Worm (Caenorhabditis elegans) whole organism, L3 larva: ENCODE measurements around the gene rpl-36.

Experiments
- R02D3.7 ChIP-seq: fragments of 150-350 bp; optimal IDR thresholded peaks from 2 replicates; lab custom pipeline; 2014; ENCODE audit warnings: missing biosample characterization, missing genetic modification characterization
- ZK546.5 ChIP-seq: sonication (generic microtip); optimal IDR thresholded peaks from 2 replicates; lab custom pipeline; 2017; ENCODE audit warnings: missing biosample characterization, missing genetic modification characterization
- aly-2 ChIP-seq: fragments of 150-350 bp; optimal IDR thresholded peaks from 2 replicates; lab custom pipeline; 2014; ENCODE audit warnings: missing biosample characterization, missing genetic modification characterization
- ama-1 ChIP-seq: fragments of 150-350 bp; optimal IDR thresholded peaks from 2 replicates; lab custom pipeline; 2018
- ceh-16 ChIP-seq: sonication (generic microtip); optimal IDR thresholded peaks from 2 replicates; lab custom pipeline; 2017; ENCODE audit warnings: missing biosample characterization, missing genetic modification characterization
- ceh-28 ChIP-seq: fragments of 150-350 bp; optimal IDR thresholded peaks from 2 replicates; lab custom pipeline; 2014; ENCODE audit warnings: missing biosample characterization, missing genetic modification reagents, missing genetic modification characterization
- ceh-82 ChIP-seq: fragments of 150-350 bp; optimal IDR thresholded peaks from 2 replicates; lab custom pipeline; 2014; ENCODE audit warnings: missing biosample characterization, missing genetic modification characterization
- egl-27 ChIP-seq: sonication (generic microtip); optimal IDR thresholded peaks from 4 replicates; lab custom pipeline; 2017; ENCODE audit warnings: missing biosample characterization, missing genetic modification reagents, missing genetic modification characterization
- egl-5 ChIP-seq: fragments of 150-350 bp; optimal IDR thresholded peaks from 2 replicates; lab custom pipeline; 2017; ENCODE audit warnings: missing biosample characterization, missing genetic modification reagents, missing genetic modification characterization, inconsistent platforms
- elt-1 ChIP-seq: fragments of 150-350 bp; optimal IDR thresholded peaks from 2 replicates; lab custom pipeline; 2014; ENCODE audit warnings: missing biosample characterization, missing genetic modification characterization
- elt-2 ChIP-seq: sonication (generic microtip); optimal IDR thresholded peaks from 2 replicates; lab custom pipeline; 2016; ENCODE audit warnings: missing genetic modification reagents, mild to moderate bottlenecking, missing genetic modification characterization, missing compliant biosample characterization
- elt-3 ChIP-seq, 3 experiments: fragments of 150-350 bp in 1 of 3; sonication (generic microtip) in 2 of 3; optimal IDR thresholded peaks; 2 replicates in 2 of 3; 4 replicates in 1 of 3; lab custom pipeline; 2014 to 2017; ENCODE audit warnings: missing biosample characterization in 3 of 3, missing genetic modification characterization in 3 of 3
- eor-1 ChIP-seq, 2 experiments: fragments of 150-350 bp; optimal IDR thresholded peaks; 2 replicates each; lab custom pipeline; 2014 to 2018; ENCODE audit warnings: missing biosample characterization in 2 of 2, missing genetic modification characterization in 2 of 2
- fkh-2 ChIP-seq: fragments of 150-350 bp; optimal IDR thresholded peaks from 2 replicates; lab custom pipeline; 2014; ENCODE audit warnings: missing biosample characterization, missing genetic modification reagents, missing genetic modification characterization
- fos-1 ChIP-seq: fragments of 150-350 bp; optimal IDR thresholded peaks from 2 replicates; lab custom pipeline; 2014; ENCODE audit warnings: missing biosample characterization, missing genetic modification characterization
- jun-1 ChIP-seq: fragments of 150-350 bp; optimal IDR thresholded peaks from 2 replicates; lab custom pipeline; 2014; ENCODE audit warnings: missing biosample characterization, missing genetic modification reagents, missing genetic modification characterization
- lin-15B ChIP-seq: fragments of 150-350 bp; optimal IDR thresholded peaks from 2 replicates; lab custom pipeline; 2014; ENCODE audit warnings: missing biosample characterization, missing genetic modification characterization
- lin-39 ChIP-seq: fragments of 150-350 bp; optimal IDR thresholded peaks from 2 replicates; lab custom pipeline; 2018; ENCODE audit warnings: missing biosample characterization, missing genetic modification reagents, missing genetic modification characterization
- lsy-12 ChIP-seq: sonication (generic microtip); optimal IDR thresholded peaks from 2 replicates; lab custom pipeline; 2016; ENCODE audit warnings: mild to moderate bottlenecking, missing genetic modification characterization, missing compliant biosample characterization
- mdl-1 ChIP-seq: fragments of 150-350 bp; optimal IDR thresholded peaks from 2 replicates; lab custom pipeline; 2014; ENCODE audit warnings: missing biosample characterization, missing genetic modification characterization
- mml-1 ChIP-seq: fragments of 150-350 bp; sonication (generic microtip); optimal IDR thresholded peaks from 3 replicates; lab custom pipeline; 2014; ENCODE audit warnings: missing biosample characterization, missing genetic modification characterization
- nfya-1 ChIP-seq: sonication (generic microtip); optimal IDR thresholded peaks from 2 replicates; lab custom pipeline; 2017; ENCODE audit warnings: missing genetic modification characterization, mild to moderate bottlenecking, missing compliant biosample characterization, antibody characterized with exemption, moderate library complexity; ENCODE audit not compliant: insufficient read depth
- nhr-11 ChIP-seq: fragments of 150-350 bp; optimal IDR thresholded peaks from 2 replicates; lab custom pipeline; 2014; ENCODE audit warnings: missing biosample characterization, missing genetic modification characterization
- nhr-23 ChIP-seq: fragments of 150-350 bp; optimal IDR thresholded peaks from 2 replicates; lab custom pipeline; 2014; ENCODE audit warnings: missing biosample characterization, missing genetic modification reagents, missing genetic modification characterization
- nhr-237 ChIP-seq: fragments of 150-350 bp; optimal IDR thresholded peaks from 2 replicates; lab custom pipeline; 2014; ENCODE audit warnings: missing biosample characterization, missing genetic modification characterization
- nhr-25 ChIP-seq: sonication (generic microtip); optimal IDR thresholded peaks from 2 replicates; lab custom pipeline; 2017; ENCODE audit warnings: missing biosample characterization, missing genetic modification characterization
- nhr-28 ChIP-seq: fragments of 150-350 bp; optimal IDR thresholded peaks from 2 replicates; lab custom pipeline; 2014; ENCODE audit warnings: missing biosample characterization, missing genetic modification characterization
- nhr-76 ChIP-seq: fragments of 150-350 bp; sonication (generic microtip); optimal IDR thresholded peaks from 5 replicates; lab custom pipeline; 2014; ENCODE audit warnings: missing biosample characterization, missing genetic modification characterization
- nhr-77 ChIP-seq: fragments of 150-350 bp; optimal IDR thresholded peaks from 2 replicates; lab custom pipeline; 2014; ENCODE audit warnings: missing biosample characterization, missing genetic modification characterization
- pha-4 ChIP-seq: fragments of 150-350 bp; optimal IDR thresholded peaks from 2 replicates; lab custom pipeline; 2014; ENCODE audit warnings: missing biosample characterization, missing genetic modification reagents, missing genetic modification characterization
- pqm-1 ChIP-seq: fragments of 150-350 bp; optimal IDR thresholded peaks from 2 replicates; lab custom pipeline; 2017; ENCODE audit warnings: missing biosample characterization, missing genetic modification characterization, inconsistent platforms
- sea-2 ChIP-seq: fragments of 150-350 bp; sonication (generic microtip); optimal IDR thresholded peaks from 4 replicates; lab custom pipeline; 2014; ENCODE audit warnings: missing biosample characterization, missing genetic modification reagents, missing genetic modification characterization
- skn-1 ChIP-seq: fragments of 150-350 bp; optimal IDR thresholded peaks from 2 replicates; lab custom pipeline; 2014; ENCODE audit warnings: missing biosample characterization, missing genetic modification characterization
- snpc-4 ChIP-seq: fragments of 150-350 bp; optimal IDR thresholded peaks from 2 replicates; lab custom pipeline; 2014; ENCODE audit warnings: missing biosample characterization, missing genetic modification characterization
- tbx-2 ChIP-seq: sonication (generic microtip); optimal IDR thresholded peaks from 2 replicates; lab custom pipeline; 2016; ENCODE audit warnings: mild to moderate bottlenecking, missing genetic modification characterization, missing compliant biosample characterization
- unc-39 ChIP-seq: sonication (generic microtip); optimal IDR thresholded peaks from 4 replicates; lab custom pipeline; 2017; ENCODE audit warnings: missing biosample characterization, missing genetic modification characterization
- zag-1 ChIP-seq: fragments of 150-350 bp; optimal IDR thresholded peaks from 2 replicates; lab custom pipeline; 2014; ENCODE audit warnings: missing biosample characterization, missing genetic modification characterization
- ztf-4 ChIP-seq: fragments of 150-350 bp; optimal IDR thresholded peaks from 2 replicates; lab custom pipeline; 2014; ENCODE audit warnings: missing biosample characterization, missing genetic modification characterization

The rpl-36 gene

DNA sequence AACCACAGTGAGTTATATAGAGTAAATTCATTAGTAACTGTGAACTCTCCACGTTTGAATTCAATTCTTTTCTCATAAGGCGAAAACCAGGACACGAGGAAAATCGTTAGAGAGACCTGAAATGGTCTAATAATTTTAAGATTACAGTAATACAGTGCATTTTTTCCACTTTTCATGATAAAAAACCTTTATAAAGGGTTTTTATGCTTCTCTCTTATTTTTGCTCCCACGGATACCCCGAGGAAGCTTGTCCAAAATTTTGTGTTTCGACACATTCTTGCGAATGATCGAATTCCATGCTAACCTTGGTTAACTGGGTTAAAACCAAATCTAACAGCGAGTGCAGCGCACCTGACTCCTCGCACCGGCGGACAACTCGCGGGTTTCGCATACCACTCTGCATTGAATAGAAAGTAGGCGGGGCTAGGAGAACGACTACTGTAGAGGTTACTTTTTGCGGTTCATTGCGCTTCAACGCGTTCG lies 39.8 kb upstream of the rpl-36 start (continued):
- peak; percentile 31 for TF ChIP-seq R02D3.7 (tag; lab: Kevin White, UChicago)
- TF ChIP-seq nhr-76 = no peak
- TF ChIP-seq elt-2 (tag; lab: Kevin White, UChicago) = peak; percentile 17
- no peak for TF ChIP-seq nhr-237 (tag; lab: Kevin White, UChicago)
- no peak for TF ChIP-seq ztf-4 (tag; lab: Kevin White, UChicago)
- no peak for TF ChIP-seq ceh-82 (tag; lab: Kevin White, UChicago)

- TF ChIP-seq fkh-2 (tag; lab: Kevin White, UChicago) = no peak
- TF ChIP-seq nhr-77 (tag; lab: Kevin White, UChicago) = peak; percentile 62
- no peak for TF ChIP-seq ceh-16 (tag; lab: Kevin White, UChicago)
- TF ChIP-seq tbx-2 (tag; lab: Kevin White, UChicago) = no peak
- TF ChIP-seq snpc-4 (tag; lab: Kevin White, UChicago) = peak; percentile 98
- peak in 1 of 3 experiments; percentile 3 for TF ChIP-seq elt-3 (tag; optimal IDR thresholded peaks at IDR 0.05; lab: Kevin White, UChicago)
- no peak for TF ChIP-seq ZK546.5 (tag; lab: Kevin White, UChicago)
- peak; percentile 42 for TF ChIP-seq ceh-28 (tag; lab: Kevin White, UChicago)
- no peak for TF ChIP-seq fos-1
- TF ChIP-seq lsy-12 = peak; percentile 55
- no peak for TF ChIP-seq ceh-82 (tag; lab: Kevin White, UChicago)
- TF ChIP-seq unc-39 (tag; lab: Kevin White, UChicago) = no peak
- peak; percentile 62 for TF ChIP-seq pqm-1 (tag; lab: Kevin White, UChicago)
- peak; percentile 91 for TF ChIP-seq ama-1 (lab: Kevin White, UChicago)
- TF ChIP-seq sea-2 (GFP tag; lab: Kevin White, UChicago) = no peak
- TF ChIP-seq nfya-1 (tag; lab: Kevin White, UChicago) = peak; percentile 61
- TF ChIP-seq zag-1 = no peak
- TF ChIP-seq skn-1 (tag; lab: Kevin White, UChicago) = peak; percentile 36
- peak; percentile 80 for TF ChIP-seq elt-2 (tag; lab: Kevin White, UChicago)
- TF ChIP-seq eor-1 (tag; optimal IDR thresholded peaks at IDR 0.05; lab: Kevin White, UChicago) = no peak
- peak; percentile 78 for TF ChIP-seq egl-27 (tag; lab: Kevin White, UChicago)
- TF ChIP-seq nhr-23 (tag; lab: Kevin White, UChicago) = no peak
- peak; percentile 8 for TF ChIP-seq lin-15B (tag; lab: Kevin White, UChicago)
- TF ChIP-seq lin-39 (tag; lab: Kevin White, UChicago) = no peak
- TF ChIP-seq pha-4 (tag; lab: Kevin White, UChicago) = peak; percentile 51
- peak; percentile 31 for TF ChIP-seq R02D3.7 (tag; lab: Kevin White, UChicago)
Observed at ce11 chrIII:7141285-7141715, 38.8 kb upstream of the rpl-36 start.

ce11 chrIII:7142172-7142601 lies 37.9 kb upstream of the rpl-36 start:
- no peak for TF ChIP-seq nhr-28 (tag; lab: Kevin White, UChicago)
- peak; percentile 45 for TF ChIP-seq pqm-1 (tag; lab: Kevin White, UChicago)
- TF ChIP-seq lin-15B (tag; lab: Kevin White, UChicago) = no peak
- peak; percentile 43 for TF ChIP-seq nfya-1 (tag; lab: Kevin White, UChicago)
- TF ChIP-seq snpc-4 (tag; lab: Kevin White, UChicago) = peak; percentile 97
- TF ChIP-seq ama-1 (lab: Kevin White, UChicago) = peak; percentile 76
- peak; percentile 26 for TF ChIP-seq elt-2 (tag; lab: Kevin White, UChicago)
- peak; percentile 11 for TF ChIP-seq nhr-25

DNA sequence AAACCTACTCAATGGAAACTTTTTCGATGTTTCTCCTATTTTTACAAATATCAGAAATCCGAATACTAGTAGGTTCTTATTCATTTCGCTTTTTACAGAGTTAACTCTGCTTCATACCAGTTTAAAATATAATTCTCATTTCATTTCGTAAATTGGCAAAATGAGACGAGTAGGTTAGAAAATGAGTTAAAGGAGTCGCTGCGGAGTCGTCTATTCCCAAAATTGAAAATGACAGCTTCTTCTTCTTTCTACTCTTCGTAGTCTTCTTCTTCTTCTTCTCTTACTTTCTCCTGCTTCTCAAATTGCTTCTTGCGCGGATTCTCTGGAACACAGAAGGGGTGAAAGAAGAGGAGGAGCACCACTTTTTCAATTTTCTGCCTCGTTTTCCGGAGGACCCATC lies 35.3 kb upstream of the rpl-36 start, which contains the start of gene glr-2:
glr-2 (minus strand) TSS at position 211 of the 400 bp plus-strand sequence.
- no peak for TF ChIP-seq egl-27 (tag; lab: Kevin White, UChicago)
- no peak for TF ChIP-seq sea-2 (GFP tag; lab: Kevin White, UChicago)
- no peak for TF ChIP-seq nhr-11 (tag; lab: Kevin White, UChicago)
- no peak for TF ChIP-seq snpc-4 (tag; lab: Kevin White, UChicago)
- TF ChIP-seq R02D3.7 (tag; lab: Kevin White, UChicago) = no peak
- TF ChIP-seq pqm-1 (tag; lab: Kevin White, UChicago) = no peak
- no peak for TF ChIP-seq elt-1
- no peak for TF ChIP-seq mdl-1 (tag; lab: Kevin White, UChicago)
- TF ChIP-seq jun-1 (tag; lab: Kevin White, UChicago) = no peak
- TF ChIP-seq unc-39 (tag; lab: Kevin White, UChicago) = no peak
- TF ChIP-seq ceh-16 (tag; lab: Kevin White, UChicago) = no peak
- no peak for TF ChIP-seq ceh-28 (tag; lab: Kevin White, UChicago)
- TF ChIP-seq pha-4 (tag; lab: Kevin White, UChicago) = no peak
- no peak for TF ChIP-seq tbx-2 (tag; lab: Kevin White, UChicago)
- no peak for TF ChIP-seq aly-2
- no peak for TF ChIP-seq ztf-4 (tag; lab: Kevin White, UChicago)
- no peak for TF ChIP-seq nhr-28 (tag; lab: Kevin White, UChicago)
- TF ChIP-seq egl-5 = no peak
- TF ChIP-seq lin-39 (tag; lab: Kevin White, UChicago) = no peak
- no peak for TF ChIP-seq mml-1 (tag; lab: Kevin White, UChicago)
